Worm (Caenorhabditis elegans): ENCODE measurements around the gene K07C11.10.

Gene K07C11.10

DNA sequence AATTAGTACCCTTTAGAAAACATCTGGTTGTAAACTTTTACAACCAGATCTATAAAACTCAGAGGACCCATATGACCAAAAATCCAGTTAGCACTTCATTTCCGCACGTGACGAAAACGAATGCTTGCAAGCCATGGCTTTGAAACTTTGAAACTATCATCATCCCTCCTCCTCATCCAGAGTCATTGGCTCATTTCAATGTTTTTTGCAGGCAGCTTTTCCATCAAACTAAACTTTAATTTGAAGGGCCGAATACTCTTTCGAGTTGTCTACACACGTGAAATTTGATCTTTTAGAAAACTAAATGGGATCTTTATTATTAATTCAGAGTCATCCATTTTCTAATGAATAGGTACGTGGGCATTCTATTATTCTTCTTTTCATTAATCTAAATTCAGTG, 35.5 kb upstream of the K07C11.10 start:
- TF ChIP-seq nfya-2 (GFP tag; IDR thresholded peaks at IDR 0.05) (no peak), ztf-6 (GFP tag; IDR thresholded peaks at IDR 0.05) (no peak)

DNA sequence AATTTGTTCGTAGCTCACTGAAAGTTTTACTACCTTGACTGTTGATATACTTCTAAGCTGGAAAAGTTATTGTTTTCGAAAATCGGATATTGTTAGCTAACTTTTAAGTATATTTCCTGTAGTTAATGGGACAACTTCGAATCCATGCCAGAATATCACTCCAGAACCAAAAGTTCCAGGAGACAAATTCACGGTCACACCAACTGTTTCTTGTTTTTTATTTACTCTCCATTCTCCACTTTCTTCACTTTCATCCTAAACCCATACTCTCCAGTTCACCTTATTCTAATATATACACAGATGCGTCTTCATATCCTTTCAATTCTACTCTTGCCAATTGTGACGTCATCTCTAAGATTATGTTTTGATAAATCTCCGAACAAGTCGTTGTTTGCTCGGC, 32.3 kb upstream of the K07C11.10 start, which contains the start of gene C16D9.1:
TSS of gene C16D9.1 (plus strand) at position 301 of the 400 bp plus-strand sequence.
- TF ChIP-seq hlh-12 (tag; optimal IDR thresholded peaks at IDR 0.05) (no peak), lin-26 (GFP tag; IDR thresholded peaks at IDR 0.05) (no peak), rec-8 (tag; optimal IDR thresholded peaks at IDR 0.05) (no peak), ceh-58 (GFP tag; IDR thresholded peaks at IDR 0.05) (no peak), B0035.1 (tag; optimal IDR thresholded peaks at IDR 0.05) (no peak), snpc-3.4 (tag; optimal IDR thresholded peaks at IDR 0.05) (no peak), die-1 (tag; optimal IDR thresholded peaks at IDR 0.05) (no peak), ZK185.1 (tag; optimal IDR thresholded peaks at IDR 0.05; ENCODE audit: poor library complexity, severe bottlenecking) (no peak), snpc-1.1 (tag; optimal IDR thresholded peaks at IDR 0.05; ENCODE audit: insufficient read depth) (no peak), Y67H2A.10 (GFP tag; conservative IDR thresholded peaks at IDR 0.05) (no peak), him-1 (tag; optimal IDR thresholded peaks at IDR 0.05) (no peak), F49E8.2 (tag; optimal IDR thresholded peaks at IDR 0.05; ENCODE audit: insufficient read depth) (no peak), D2030.7 (GFP tag; IDR thresholded peaks at IDR 0.05) (no peak), Y53F4B.3 (GFP tag; IDR thresholded peaks at IDR 0.05) (no peak)

- TF ChIP-seq mxl-1 (tag; optimal IDR thresholded peaks at IDR 0.05) (no peak), snpc-4 (GFP tag; optimal IDR thresholded peaks at IDR 0.05) (no peak), snpc-4 (tag; optimal IDR thresholded peaks at IDR 0.05) (no peak), Y53F4B.3 (GFP tag; IDR thresholded peaks at IDR 0.05) (no peak), ceh-100 (GFP tag; IDR thresholded peaks at IDR 0.05) (no peak), ets-4 (GFP tag; optimal IDR thresholded peaks at IDR 0.05) (no peak), attf-5 (GFP tag; optimal IDR thresholded peaks at IDR 0.05) (no peak), rec-8 (tag; optimal IDR thresholded peaks at IDR 0.05) (no peak), ceh-79 (tag; optimal IDR thresholded peaks at IDR 0.05) (no peak), T07F8.4 (tag; optimal IDR thresholded peaks at IDR 0.05) (no peak), zim-3 (tag; optimal IDR thresholded peaks at IDR 0.05) (no peak), aptf-2 (GFP tag; conservative IDR thresholded peaks at IDR 0.05) (no peak), unc-62 (GFP tag; optimal IDR thresholded peaks at IDR 0.05) (no peak), Y56A3A.18 (GFP tag; IDR thresholded peaks at IDR 0.05) (no peak), him-1 (tag; optimal IDR thresholded peaks at IDR 0.05) (no peak), madf-3 (GFP tag; IDR thresholded peaks at IDR 0.05) (no peak), egl-18 (GFP tag; IDR thresholded peaks at IDR 0.05) (no peak), rpc-1 (optimal IDR thresholded peaks at IDR 0.05) (no peak), rpc-1 (tag; optimal IDR thresholded peaks at IDR 0.05) (no peak), bed-2 (GFP tag; IDR thresholded peaks at IDR 0.05) (no peak), tbx-9 (tag; optimal IDR thresholded peaks at IDR 0.05; ENCODE audit: borderline replicate concordance) (no peak)
These were observed 28.3 kb upstream of the K07C11.10 start for ce11 chrV:8254973-8255372.

- TF ChIP-seq ztf-25 (GFP tag; IDR thresholded peaks at IDR 0.05) = no peak
- no peak for TF ChIP-seq cebp-1 (GFP tag; IDR thresholded peaks at IDR 0.05)
- no peak for TF ChIP-seq cebp-1 (tag; optimal IDR thresholded peaks at IDR 0.05)
- TF ChIP-seq Y95B8A.8 (GFP tag; IDR thresholded peaks at IDR 0.05) = no peak
- no peak for TF ChIP-seq nhr-80 (tag; optimal IDR thresholded peaks at IDR 0.05)
- no peak for TF ChIP-seq madf-8 (GFP tag; conservative IDR thresholded peaks at IDR 0.05)
- no peak for TF ChIP-seq ceh-58 (GFP tag; IDR thresholded peaks at IDR 0.05)
- no peak for TF ChIP-seq chd-7 (tag; optimal IDR thresholded peaks at IDR 0.05)
- TF ChIP-seq nfyb-1 (GFP tag; IDR thresholded peaks at IDR 0.05) = no peak
- no peak for TF ChIP-seq xnd-1 (tag; optimal IDR thresholded peaks at IDR 0.05)
- TF ChIP-seq egrh-3 (GFP tag; IDR thresholded peaks at IDR 0.05) = no peak
- TF ChIP-seq rcor-1 (GFP tag; IDR thresholded peaks at IDR 0.05) = no peak
- TF ChIP-seq ceh-100 (GFP tag; IDR thresholded peaks at IDR 0.05) = no peak
- TF ChIP-seq aptf-2 (GFP tag; conservative IDR thresholded peaks at IDR 0.05) = no peak
- TF ChIP-seq egl-18 (GFP tag; IDR thresholded peaks at IDR 0.05) = no peak
- no peak for TF ChIP-seq ceh-79 (tag; optimal IDR thresholded peaks at IDR 0.05)
- no peak for TF ChIP-seq F10E7.11 (tag; optimal IDR thresholded peaks at IDR 0.05)
These were observed 27.2 kb upstream of the K07C11.10 start for ce11 chrV:8253946-8254345.

All from whole organism, young adult.